Worm (Caenorhabditis elegans): ENCODE data around the gene Y14H12B.2.

The Y14H12B.2 gene

DNA sequence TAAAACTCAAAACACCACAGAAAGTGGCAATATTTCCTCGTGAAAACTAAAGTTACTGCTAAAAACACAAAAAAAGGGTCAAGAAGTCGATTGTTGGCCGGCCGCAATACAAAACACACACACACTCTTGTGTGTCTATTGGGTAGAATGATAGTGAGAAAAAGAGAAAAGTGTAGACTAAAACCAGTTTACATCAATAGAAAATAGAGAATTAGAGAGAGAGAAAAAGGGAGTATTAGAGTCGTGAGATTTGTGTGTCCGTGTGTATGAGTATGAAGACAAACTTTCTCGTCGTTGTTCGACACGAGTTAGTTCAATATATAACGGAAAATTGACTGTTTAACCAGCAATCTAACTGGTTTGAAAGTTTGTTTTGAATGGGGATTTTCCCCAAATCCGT is 4.1 kb downstream of the Y14H12B.2 start:
- TF ChIP-seq sem-2 (GFP tag; optimal IDR thresholded peaks at IDR 0.05) = no peak
- TF ChIP-seq flh-1 (GFP tag; optimal IDR thresholded peaks at IDR 0.05) = no peak
- TF ChIP-seq tbx-8 (GFP tag; optimal IDR thresholded peaks at IDR 0.05) = no peak
- TF ChIP-seq nhr-237 (tag; optimal IDR thresholded peaks at IDR 0.05) = no peak
- no peak for TF ChIP-seq ceh-39 (tag; optimal IDR thresholded peaks at IDR 0.05)
- TF ChIP-seq nhr-76 (tag; optimal IDR thresholded peaks at IDR 0.05) = no peak
- TF ChIP-seq blmp-1 (tag; optimal IDR thresholded peaks at IDR 0.05) = no peak
- TF ChIP-seq snpc-4 (tag; optimal IDR thresholded peaks at IDR 0.05) = no peak
- no peak for TF ChIP-seq mls-2 (tag; optimal IDR thresholded peaks at IDR 0.05)
- TF ChIP-seq pha-4 (tag; optimal IDR thresholded peaks at IDR 0.05) = no peak
- no peak for TF ChIP-seq lsy-2 (tag; optimal IDR thresholded peaks at IDR 0.05)
- TF ChIP-seq ceh-43 (GFP tag; optimal IDR thresholded peaks at IDR 0.05) = no peak
- no peak for TF ChIP-seq bed-3 (GFP tag; optimal IDR thresholded peaks at IDR 0.05)

DNA sequence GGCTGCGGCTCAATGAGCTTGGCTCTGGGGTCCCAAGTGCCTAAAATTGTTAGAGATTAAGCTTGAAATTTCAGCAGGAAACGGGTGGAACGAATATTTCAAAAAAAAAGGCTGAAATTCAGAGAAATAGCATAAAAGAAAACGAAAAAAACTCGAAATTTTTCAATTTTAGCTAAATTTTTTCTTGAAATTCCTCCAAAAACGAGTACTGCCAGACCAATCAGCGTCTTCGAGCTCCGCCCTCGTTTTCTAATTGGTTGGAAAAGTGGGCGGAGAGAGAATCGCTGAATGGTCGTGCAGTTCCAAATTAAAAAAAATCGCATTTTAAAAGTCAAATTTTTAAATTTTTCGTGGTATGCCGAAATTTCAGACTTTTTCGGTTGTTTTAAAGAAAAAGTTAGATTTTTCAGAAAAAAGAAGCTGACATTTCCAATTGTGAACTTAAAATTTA is 5.6 kb downstream of the Y14H12B.2 start, which contains the start of gene plpp-1.1:
Gene plpp-1.1 (minus strand): TSS at position 51 of the 451 bp plus-strand sequence.
- TF ChIP-seq lsy-2 (tag; optimal IDR thresholded peaks at IDR 0.05) (no peak), ces-1 (GFP tag; optimal IDR thresholded peaks at IDR 0.05) (no peak), ceh-83 (GFP tag; optimal IDR thresholded peaks at IDR 0.05) (no peak), unc-62 (GFP tag; optimal IDR thresholded peaks at IDR 0.05) (no peak), ztf-11 (tag; optimal IDR thresholded peaks at IDR 0.05) (no peak), lin-32 (GFP tag; optimal IDR thresholded peaks at IDR 0.05) (no peak), nhr-28 (tag; optimal IDR thresholded peaks at IDR 0.05) (no peak), nhr-76 (tag; optimal IDR thresholded peaks at IDR 0.05) (no peak), pha-4 (tag; optimal IDR thresholded peaks at IDR 0.05) (no peak), drap-1 (GFP tag; optimal IDR thresholded peaks at IDR 0.05) (no peak), flh-1 (GFP tag; optimal IDR thresholded peaks at IDR 0.05) (no peak), mep-1 (tag; optimal IDR thresholded peaks at IDR 0.05) (no peak), nhr-237 (tag; optimal IDR thresholded peaks at IDR 0.05) (no peak), unc-39 (tag; optimal IDR thresholded peaks at IDR 0.05) (no peak), ceh-39 (tag; optimal IDR thresholded peaks at IDR 0.05) (no peak), mls-2 (tag; optimal IDR thresholded peaks at IDR 0.05) (no peak), elt-1 (tag; optimal IDR thresholded peaks at IDR 0.05; ENCODE audit: borderline replicate concordance, insufficient read depth) (no peak)

DNA sequence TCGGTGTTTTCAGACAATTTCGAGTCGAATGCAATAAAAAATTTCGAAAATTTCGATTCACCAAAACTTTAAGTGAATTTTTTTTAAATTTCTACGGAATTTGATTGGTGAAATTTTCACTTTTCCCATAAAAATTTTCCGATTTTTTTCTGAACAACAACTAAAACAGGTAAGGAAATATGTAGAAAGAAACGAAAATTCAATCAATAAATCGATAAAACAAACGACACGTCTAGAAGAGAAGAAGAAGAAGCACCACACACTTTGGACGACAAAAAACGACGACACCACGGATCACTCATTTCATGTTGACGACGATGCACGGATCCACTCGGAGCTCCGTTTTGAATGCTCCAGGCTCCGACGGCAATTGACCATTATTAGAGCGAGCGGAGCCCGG is 10.8 kb downstream of the Y14H12B.2 start:
- no peak for TF ChIP-seq ztf-11 (tag; optimal IDR thresholded peaks at IDR 0.05)
- TF ChIP-seq unc-62 (GFP tag; optimal IDR thresholded peaks at IDR 0.05) = no peak
- no peak for TF ChIP-seq lin-13 (tag; optimal IDR thresholded peaks at IDR 0.05)
- no peak for TF ChIP-seq snpc-4 (tag; optimal IDR thresholded peaks at IDR 0.05)
- no peak for TF ChIP-seq nhr-12 (tag; optimal IDR thresholded peaks at IDR 0.05)
- TF ChIP-seq sptf-1 (tag; optimal IDR thresholded peaks at IDR 0.05) = no peak
- TF ChIP-seq lsy-2 (tag; optimal IDR thresholded peaks at IDR 0.05) = no peak
- no peak for TF ChIP-seq mls-2 (tag; optimal IDR thresholded peaks at IDR 0.05)
- no peak for TF ChIP-seq ham-2 (GFP tag; optimal IDR thresholded peaks at IDR 0.05)
- no peak for TF ChIP-seq ceh-83 (GFP tag; optimal IDR thresholded peaks at IDR 0.05)

DNA sequence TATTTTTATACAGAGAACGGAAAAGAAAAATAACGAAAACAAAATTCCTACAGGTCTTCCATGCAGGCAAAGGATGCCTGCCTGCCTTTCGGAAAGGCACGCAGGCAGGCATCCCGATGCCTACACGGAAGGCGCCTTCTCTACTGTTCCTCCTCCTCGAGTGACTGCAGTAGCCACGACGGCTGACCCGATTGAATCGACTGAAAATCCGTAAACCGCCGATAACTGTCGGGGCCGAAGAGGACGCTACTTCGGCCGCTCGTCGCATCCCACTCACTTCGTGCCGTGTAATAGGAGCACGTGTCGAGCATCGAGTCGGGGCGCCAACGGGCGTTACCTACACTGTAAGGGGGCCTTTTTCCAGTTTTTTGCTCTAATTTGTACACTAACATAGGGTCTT is 12.9 kb downstream of the Y14H12B.2 start:
- no peak for TF ChIP-seq hlh-1 (tag; optimal IDR thresholded peaks at IDR 0.05)

DNA sequence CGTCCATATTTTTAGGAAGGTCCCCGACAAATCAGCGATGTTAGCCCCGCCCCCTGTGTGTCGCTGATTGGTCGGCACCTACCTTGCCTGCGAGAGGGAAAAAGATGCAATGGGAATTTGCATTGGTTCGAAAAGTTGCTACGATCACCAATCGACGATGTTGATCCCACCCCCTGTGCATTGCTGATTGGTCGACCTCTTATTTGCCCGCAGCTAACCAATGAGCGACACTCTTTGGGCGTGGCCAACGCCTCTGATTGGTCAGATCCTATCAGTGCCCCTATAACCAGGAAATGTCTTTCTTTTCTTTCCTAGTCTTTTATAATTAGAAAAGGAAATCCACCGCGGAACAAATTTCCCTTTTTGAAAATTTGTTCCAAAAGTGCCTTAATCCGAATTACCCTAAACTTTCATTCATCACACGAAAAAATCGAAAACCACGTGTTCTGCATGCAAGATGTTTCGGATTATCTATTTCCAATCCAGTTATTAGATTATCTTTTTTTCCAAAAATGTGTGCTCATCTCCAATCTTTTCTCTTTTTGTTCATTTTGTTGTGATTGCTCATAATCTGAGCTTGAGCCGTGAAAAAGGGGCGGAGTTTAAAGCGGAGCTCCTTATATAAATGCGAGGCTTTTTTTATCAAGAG is 15.4 kb downstream of the Y14H12B.2 start:
- TF ChIP-seq unc-39 (tag; optimal IDR thresholded peaks at IDR 0.05) = no peak

DNA sequence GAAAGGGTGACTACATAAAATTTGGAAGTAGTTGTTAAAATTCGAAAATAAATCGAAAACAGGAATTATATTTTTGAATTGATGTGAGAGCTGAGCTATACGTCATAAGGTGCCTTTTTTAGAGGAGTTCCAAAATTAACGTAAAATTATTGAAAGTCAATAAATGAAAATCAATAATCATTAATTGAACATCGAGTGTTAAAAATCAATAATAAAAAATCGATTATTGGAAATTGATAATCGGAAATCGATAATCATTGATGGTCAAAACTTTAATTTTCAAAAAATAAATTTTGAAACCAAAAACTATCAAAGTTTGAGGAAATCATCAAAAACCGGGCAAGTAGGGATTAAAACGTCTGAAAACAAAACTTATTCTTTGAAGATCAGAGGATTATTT is 19.9 kb downstream of the Y14H12B.2 start:
- no peak for TF ChIP-seq drap-1 (GFP tag; optimal IDR thresholded peaks at IDR 0.05)

DNA sequence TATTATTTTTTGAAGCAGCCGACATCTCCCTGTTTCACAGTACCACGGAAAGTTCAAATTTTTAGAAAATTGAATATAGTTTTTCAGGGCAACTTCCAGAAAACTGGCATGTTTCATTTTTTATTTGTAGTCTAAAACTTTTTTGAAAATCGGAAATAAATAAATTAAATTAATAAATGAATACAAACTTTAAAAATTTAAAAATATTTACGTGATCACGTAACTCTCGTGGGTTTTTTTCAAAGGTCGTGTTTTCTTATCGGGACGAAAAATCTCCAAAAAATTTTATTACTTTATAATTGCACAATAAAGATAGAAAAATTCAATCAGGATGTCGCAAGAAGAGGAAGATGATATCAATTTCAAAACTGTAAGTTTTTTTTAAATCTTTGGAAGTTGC is 21.8 kb downstream of the Y14H12B.2 start, which contains the start of gene F53C3.1:
Gene F53C3.1 (plus strand): TSS at position 301 of the 400 bp plus-strand sequence.
- no peak for TF ChIP-seq unc-120 (tag; optimal IDR thresholded peaks at IDR 0.05; ENCODE audit: poor library complexity, severe bottlenecking)

All from whole organism, mixed stage, embryonic.